Worm (Caenorhabditis elegans): ENCODE measurements around the gene F10G2.10.

F10G2.10 gene

ce11 chrV:7352186-7353053 is 30.4 kb downstream of the F10G2.10 start, which contains the start of the genes srh-231 and srh-275:
TSS of gene srh-231 (minus strand) at chrV:7352236.
TSS of gene srh-275 (plus strand) at chrV:7353003.
- no peak for TF ChIP-seq nhr-85 (tag)
- TF ChIP-seq efl-1 (optimal IDR thresholded peaks at IDR 0.05), result no peak
- TF ChIP-seq efl-1 (GFP tag; optimal IDR thresholded peaks at IDR 0.05 in 1 of 2), result no peak
- no peak for TF ChIP-seq C04F5.9 (tag; optimal IDR thresholded peaks at IDR 0.05)
- no peak for TF ChIP-seq unc-62 (GFP tag; optimal IDR thresholded peaks at IDR 0.05)
- TF ChIP-seq sup-37 (GFP tag; optimal IDR thresholded peaks at IDR 0.05), result no peak
- TF ChIP-seq snpc-4 (tag; optimal IDR thresholded peaks at IDR 0.05), result no peak
- no peak for TF ChIP-seq pag-3 (tag; optimal IDR thresholded peaks at IDR 0.05; ENCODE audit: borderline replicate concordance, insufficient read depth)
- TF ChIP-seq ceh-63 (GFP tag; optimal IDR thresholded peaks at IDR 0.05), result no peak
- TF ChIP-seq dpl-1 (GFP tag; optimal IDR thresholded peaks at IDR 0.05), result no peak
- TF ChIP-seq Y116A8C.19 (tag; optimal IDR thresholded peaks at IDR 0.05; ENCODE audit: borderline replicate concordance), result no peak
- TF ChIP-seq vab-15 (tag; optimal IDR thresholded peaks at IDR 0.05), result no peak
- TF ChIP-seq grh-1 (GFP tag; IDR thresholded peaks at IDR 0.05), result no peak
- no peak for TF ChIP-seq hlh-4 (tag; optimal IDR thresholded peaks at IDR 0.05)
- TF ChIP-seq rnt-1 (tag; optimal IDR thresholded peaks at IDR 0.05), result no peak
- TF ChIP-seq ztf-11 (tag; optimal IDR thresholded peaks at IDR 0.05), result no peak

- TF ChIP-seq mef-2 (tag; optimal IDR thresholded peaks at IDR 0.05), result no peak
- TF ChIP-seq nhr-12 (tag; optimal IDR thresholded peaks at IDR 0.05), result no peak
- TF ChIP-seq jun-1 (tag; optimal IDR thresholded peaks at IDR 0.05), result no peak
- no peak for TF ChIP-seq nhr-237 (tag; optimal IDR thresholded peaks at IDR 0.05)
- no peak for TF ChIP-seq nhr-84 (tag; optimal IDR thresholded peaks at IDR 0.05)
- no peak for TF ChIP-seq hlh-4 (tag; optimal IDR thresholded peaks at IDR 0.05)
- TF ChIP-seq isw-1 (GFP tag; IDR thresholded peaks at IDR 0.05), result no peak
Observed at ce11 chrV:7353602-7354001, 31.6 kb downstream of the F10G2.10 start.

DNA sequence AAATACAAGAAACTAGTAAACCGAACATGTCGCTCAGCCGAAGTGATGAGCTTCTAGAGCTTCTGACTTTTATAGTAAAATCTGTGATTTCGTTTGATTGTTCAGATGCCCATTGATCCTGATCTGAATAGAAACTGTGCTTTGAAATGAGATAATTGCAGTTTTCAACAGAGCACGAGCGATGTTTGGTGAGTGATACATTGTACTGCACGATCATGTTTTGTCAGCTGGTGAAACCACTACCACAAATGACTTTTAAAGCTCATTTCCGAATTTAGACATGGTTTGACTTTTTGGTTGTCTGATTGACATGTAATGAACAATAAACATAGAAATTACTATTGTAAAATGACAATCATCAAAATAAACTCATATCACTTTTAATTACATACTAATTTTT is 33.4 kb downstream of the F10G2.10 start, which contains the start of gene tag-293:
tag-293 (minus strand) TSS at position 101 of the 400 bp plus-strand sequence.
- TF ChIP-seq ceh-88 (GFP tag; IDR thresholded peaks at IDR 0.05) (no peak), fkh-4 (tag; optimal IDR thresholded peaks at IDR 0.05; ENCODE audit: borderline replicate concordance) (no peak), mab-9 (GFP tag; IDR thresholded peaks at IDR 0.05) (no peak), isw-1 (GFP tag; IDR thresholded peaks at IDR 0.05) (no peak), nhr-47 (tag; optimal IDR thresholded peaks at IDR 0.05) (no peak), dpl-1 (GFP tag; optimal IDR thresholded peaks at IDR 0.05) (no peak), pqm-1 (tag; optimal IDR thresholded peaks at IDR 0.05) (no peak), unc-62 (GFP tag; optimal IDR thresholded peaks at IDR 0.05) (no peak), hlh-17 (GFP tag; optimal IDR thresholded peaks at IDR 0.05; ENCODE audit: borderline replicate concordance) (no peak), lin-13 (GFP tag; optimal IDR thresholded peaks at IDR 0.05) (no peak), lsy-2 (tag; optimal IDR thresholded peaks at IDR 0.05) (no peak), sup-37 (GFP tag; optimal IDR thresholded peaks at IDR 0.05) (no peak), pag-3 (tag; optimal IDR thresholded peaks at IDR 0.05; ENCODE audit: borderline replicate concordance, insufficient read depth) (no peak), blmp-1 (tag; optimal IDR thresholded peaks at IDR 0.05) (no peak), zag-1 (tag; optimal IDR thresholded peaks at IDR 0.05) (no peak), lin-14 (GFP tag; optimal IDR thresholded peaks at IDR 0.05) (no peak)

DNA sequence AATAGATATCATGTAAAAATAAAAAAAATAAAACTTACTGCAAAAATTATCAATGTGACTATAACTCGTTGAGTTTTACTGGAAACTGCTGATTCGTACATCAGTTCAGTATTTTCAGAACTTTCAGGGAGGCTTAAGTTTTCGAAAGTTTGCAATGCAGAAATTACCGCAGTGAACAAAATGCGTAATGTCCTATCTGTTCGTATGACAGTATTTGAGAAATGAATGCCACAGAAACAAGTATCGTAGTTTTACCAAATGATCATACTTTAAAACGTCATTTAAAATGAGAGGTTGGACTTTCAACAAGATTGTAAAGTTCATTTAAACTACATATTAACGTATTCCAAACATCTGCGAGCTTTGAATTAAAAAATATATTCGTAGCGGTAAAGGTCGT is 34.7 kb downstream of the F10G2.10 start, which contains the start of gene C03G6.21:
C03G6.21 (minus strand) TSS at position 101 of the 400 bp plus-strand sequence.
- TF ChIP-seq pax-3 (tag; optimal IDR thresholded peaks at IDR 0.05) (no peak), ces-1 (GFP tag; optimal IDR thresholded peaks at IDR 0.05) (no peak), mep-1 (tag; optimal IDR thresholded peaks at IDR 0.05) (no peak), nhr-12 (tag; optimal IDR thresholded peaks at IDR 0.05) (no peak), mdl-1 (tag; optimal IDR thresholded peaks at IDR 0.05) (no peak), nhr-77 (tag; optimal IDR thresholded peaks at IDR 0.05) (no peak), rnt-1 (tag; optimal IDR thresholded peaks at IDR 0.05) (no peak), hlh-17 (GFP tag; optimal IDR thresholded peaks at IDR 0.05; ENCODE audit: borderline replicate concordance) (no peak), sptf-1 (tag; optimal IDR thresholded peaks at IDR 0.05) (no peak), lin-35 (GFP tag; optimal IDR thresholded peaks at IDR 0.05) (no peak), nhr-28 (tag; optimal IDR thresholded peaks at IDR 0.05) (no peak), alr-1 (tag; optimal IDR thresholded peaks at IDR 0.05; ENCODE audit: borderline replicate concordance) (no peak), fkh-4 (tag; optimal IDR thresholded peaks at IDR 0.05; ENCODE audit: borderline replicate concordance) (no peak), ceh-82 (tag; optimal IDR thresholded peaks at IDR 0.05) (no peak), hlh-4 (tag; optimal IDR thresholded peaks at IDR 0.05) (no peak), lin-15B (tag; optimal IDR thresholded peaks at IDR 0.05) (no peak)

All from whole organism, L1 larva.